Worm (Caenorhabditis elegans) whole organism, L1 larva: Measurements from ENCODE around the gene T04B2.7.

Source experiments
- C04F5.9 ChIP-seq: sonication (generic microtip); optimal IDR thresholded peaks from 2 replicates; lab custom pipeline; 2016; ENCODE audit warnings: missing genetic modification characterization, missing compliant biosample characterization
- C16A3.4 ChIP-seq: fragments of 150-350 bp; optimal IDR thresholded peaks from 2 replicates; lab custom pipeline; 2014; ENCODE audit warnings: missing biosample characterization, missing genetic modification characterization
- C34B4.2 ChIP-seq: sonication (generic microtip); optimal IDR thresholded peaks from 2 replicates; lab custom pipeline; 2017; ENCODE audit warnings: mild to moderate bottlenecking, missing genetic modification characterization, missing compliant biosample characterization
- F16B12.6 ChIP-seq: fragments of 150-350 bp; optimal IDR thresholded peaks from 2 replicates; lab custom pipeline; 2014; ENCODE audit warnings: missing biosample characterization, missing genetic modification characterization
- Y116A8C.19 ChIP-seq: sonication (generic microtip); optimal IDR thresholded peaks from 2 replicates; lab custom pipeline; 2016; ENCODE audit warnings: missing compliant biosample characterization, missing genetic modification characterization, borderline replicate concordance
- aha-1 ChIP-seq: fragments of 150-350 bp; optimal IDR thresholded peaks from 2 replicates; lab custom pipeline; 2014; ENCODE audit warnings: missing biosample characterization, missing genetic modification characterization
- ama-1 ChIP-seq: fragments of 150-350 bp; optimal IDR thresholded peaks from 2 replicates; lab custom pipeline; 2014
- blmp-1 ChIP-seq: fragments of 150-350 bp; optimal IDR thresholded peaks from 2 replicates; lab custom pipeline; 2014; ENCODE audit warnings: missing biosample characterization, missing genetic modification characterization
- ceh-63 ChIP-seq: fragments of 200-800 bp; sonication (Bioruptor generic); optimal IDR thresholded peaks from 2 replicates; lab custom pipeline; 2018; ENCODE audit warnings: mild to moderate bottlenecking, missing genetic modification characterization, missing compliant biosample characterization
- ceh-82 ChIP-seq, 3 experiments: fragments of 150-350 bp in 1 of 3; sonication (generic microtip) in 2 of 3; optimal IDR thresholded peaks; 2 replicates each; lab custom pipeline; 2014 to 2017; ENCODE audit warnings: missing biosample characterization in 3 of 3, missing genetic modification characterization in 3 of 3
- ceh-90 ChIP-seq: sonication (generic microtip); optimal IDR thresholded peaks from 2 replicates; lab custom pipeline; 2016; ENCODE audit warnings: missing genetic modification characterization, missing compliant biosample characterization
- ces-1 ChIP-seq: fragments of 150-350 bp; optimal IDR thresholded peaks from 2 replicates; lab custom pipeline; 2014; ENCODE audit warnings: missing biosample characterization, missing genetic modification reagents, missing genetic modification characterization
- efl-1 ChIP-seq, 4 experiments: fragments of 150-350 bp; optimal IDR thresholded peaks in 3 of 4; peaks in 1 of 4; 1 replicate in 1 of 4; 2 replicates in 3 of 4; lab custom pipeline; 2014; ENCODE audit warnings: missing biosample characterization in 2 of 4, missing genetic modification characterization in 2 of 4, missing genetic modification reagents in 2 of 4
- efl-3 ChIP-seq: fragments of 200-800 bp; sonication (Bioruptor generic); optimal IDR thresholded peaks from 2 replicates; lab custom pipeline; 2018; ENCODE audit warnings: mild to moderate bottlenecking, missing genetic modification characterization, missing compliant biosample characterization
- egl-13 ChIP-seq: sonication (generic microtip); optimal IDR thresholded peaks from 2 replicates; lab custom pipeline; 2016; ENCODE audit warnings: missing genotype, missing genetic modification reagents, missing genetic modification characterization, missing compliant biosample characterization
- elt-2 ChIP-seq: sonication (generic microtip); optimal IDR thresholded peaks from 2 replicates; lab custom pipeline; 2016; ENCODE audit warnings: missing genetic modification characterization, mild to moderate bottlenecking, inconsistent platforms, missing compliant biosample characterization, missing genetic modification reagents
- ets-5 ChIP-seq: fragments of 200-800 bp; sonication (Bioruptor generic); IDR thresholded peaks from 2 replicates; pipeline ENCODE4 v1.3.6; 2022; ENCODE audit warnings: missing genetic modification characterization, missing compliant biosample characterization
- fkh-10 ChIP-seq: sonication (generic microtip); optimal IDR thresholded peaks from 2 replicates; lab custom pipeline; 2017; ENCODE audit warnings: missing biosample characterization, missing genetic modification reagents, missing genetic modification characterization
- fkh-4 ChIP-seq: sonication (generic microtip); optimal IDR thresholded peaks from 2 replicates; lab custom pipeline; 2016; ENCODE audit warnings: missing compliant biosample characterization, missing genetic modification characterization, borderline replicate concordance
- fkh-8 ChIP-seq: sonication (generic microtip); optimal IDR thresholded peaks from 2 replicates; lab custom pipeline; 2016; ENCODE audit warnings: mild to moderate bottlenecking, missing genetic modification characterization, missing compliant biosample characterization
- fos-1 ChIP-seq: fragments of 150-350 bp; optimal IDR thresholded peaks from 2 replicates; lab custom pipeline; 2014; ENCODE audit warnings: missing biosample characterization, missing genetic modification characterization
- hlh-17 ChIP-seq: fragments of 200-800 bp; sonication (Bioruptor generic); optimal IDR thresholded peaks from 2 replicates; lab custom pipeline; 2018; ENCODE audit warnings: missing genetic modification characterization, mild to moderate bottlenecking, missing compliant biosample characterization, moderate library complexity, borderline replicate concordance
- hlh-4 ChIP-seq: sonication (generic microtip); optimal IDR thresholded peaks from 2 replicates; lab custom pipeline; 2016; ENCODE audit warnings: mild to moderate bottlenecking, missing genetic modification characterization, missing compliant biosample characterization
- hpl-2 ChIP-seq: fragments of 150-350 bp; optimal IDR thresholded peaks from 2 replicates; lab custom pipeline; 2014; ENCODE audit warnings: missing biosample characterization, missing genetic modification reagents, missing genetic modification characterization
- irx-1 ChIP-seq: sonication (generic microtip); optimal IDR thresholded peaks from 2 replicates; lab custom pipeline; 2016; ENCODE audit warnings: missing genetic modification characterization, missing compliant biosample characterization
- lin-13 ChIP-seq: fragments of 150-350 bp; optimal IDR thresholded peaks from 2 replicates; lab custom pipeline; 2014; ENCODE audit warnings: missing biosample characterization, missing genetic modification reagents, missing genetic modification characterization
- lin-14 ChIP-seq: fragments of 200-800 bp; sonication (Bioruptor generic); optimal IDR thresholded peaks from 2 replicates; lab custom pipeline; 2018; ENCODE audit warnings: mild to moderate bottlenecking, missing genetic modification characterization, moderate library complexity, missing compliant biosample characterization
- lin-35 ChIP-seq, 2 experiments: fragments of 150-350 bp; optimal IDR thresholded peaks; 2 replicates each; lab custom pipeline; 2014; ENCODE audit warnings: missing biosample characterization in 2 of 2, missing genetic modification characterization in 2 of 2, missing genetic modification reagents in 2 of 2
- lir-3 ChIP-seq: sonication (generic microtip); optimal IDR thresholded peaks from 2 replicates; lab custom pipeline; 2016; ENCODE audit warnings: mild to moderate bottlenecking, missing genetic modification characterization, moderate library complexity, missing compliant biosample characterization; ENCODE audit not compliant: poor library complexity
- lsy-2 ChIP-seq, 2 experiments: fragments of 150-350 bp; optimal IDR thresholded peaks; 2 replicates each; lab custom pipeline; 2014; ENCODE audit warnings: missing biosample characterization in 2 of 2, missing genetic modification characterization in 2 of 2
- mab-9 ChIP-seq: fragments of 200-800 bp; sonication (Bioruptor generic); IDR thresholded peaks from 2 replicates; pipeline ENCODE4 v1.3.6; 2022; ENCODE audit warnings: missing genetic modification reagents, missing genetic modification characterization, missing compliant biosample characterization
- nhr-11 ChIP-seq: fragments of 150-350 bp; optimal IDR thresholded peaks from 2 replicates; lab custom pipeline; 2014; ENCODE audit warnings: missing biosample characterization, missing genetic modification characterization
- nhr-12 ChIP-seq: sonication (generic microtip); optimal IDR thresholded peaks from 2 replicates; lab custom pipeline; 2017; ENCODE audit warnings: missing biosample characterization, missing genetic modification characterization
- nhr-20 ChIP-seq: sonication (generic microtip); optimal IDR thresholded peaks from 2 replicates; lab custom pipeline; 2016; ENCODE audit warnings: mild to moderate bottlenecking, missing genetic modification characterization, missing compliant biosample characterization
- nhr-237 ChIP-seq: fragments of 150-350 bp; optimal IDR thresholded peaks from 2 replicates; lab custom pipeline; 2014; ENCODE audit warnings: missing biosample characterization, missing genetic modification characterization
- nhr-76 ChIP-seq: sonication (generic microtip); optimal IDR thresholded peaks from 2 replicates; lab custom pipeline; 2017; ENCODE audit warnings: missing biosample characterization, missing genetic modification characterization
- nhr-77 ChIP-seq: fragments of 150-350 bp; optimal IDR thresholded peaks from 2 replicates; lab custom pipeline; 2014; ENCODE audit warnings: missing biosample characterization, missing genetic modification characterization
- nhr-84 ChIP-seq: sonication (generic microtip); optimal IDR thresholded peaks from 2 replicates; lab custom pipeline; 2017; ENCODE audit warnings: missing biosample characterization, missing genetic modification characterization
- nhr-85 ChIP-seq: sonication (generic microtip); peaks from one replicate; lab custom pipeline; 2016; ENCODE audit warnings: missing genetic modification characterization, inconsistent platforms, missing compliant biosample characterization
- nhr-90 ChIP-seq: sonication (generic microtip); optimal IDR thresholded peaks from 2 replicates; lab custom pipeline; 2016; ENCODE audit warnings: mild to moderate bottlenecking, missing genetic modification characterization, missing compliant biosample characterization; ENCODE audit not compliant: poor library complexity
- pax-3 ChIP-seq: fragments of 200-800 bp; sonication (Bioruptor generic); optimal IDR thresholded peaks from 2 replicates; lab custom pipeline; 2018; ENCODE audit warnings: mild to moderate bottlenecking, missing genetic modification characterization, moderate library complexity, missing compliant biosample characterization
- rnt-1 ChIP-seq: sonication (generic microtip); optimal IDR thresholded peaks from 2 replicates; lab custom pipeline; 2016; ENCODE audit warnings: mild to moderate bottlenecking, missing genetic modification characterization, moderate library complexity, missing compliant biosample characterization
- snu-23 ChIP-seq: sonication (generic microtip); optimal IDR thresholded peaks from 2 replicates; lab custom pipeline; 2016; ENCODE audit warnings: missing genetic modification characterization, missing compliant biosample characterization
- sptf-1 ChIP-seq: fragments of 150-350 bp; optimal IDR thresholded peaks from 2 replicates; lab custom pipeline; 2014; ENCODE audit warnings: missing biosample characterization, missing genetic modification characterization
- sup-37 ChIP-seq: fragments of 200-800 bp; sonication (Bioruptor generic); optimal IDR thresholded peaks from 2 replicates; lab custom pipeline; 2018; ENCODE audit warnings: mild to moderate bottlenecking, missing genetic modification characterization, missing compliant biosample characterization
- swsn-7 ChIP-seq: sonication (generic microtip); optimal IDR thresholded peaks from 2 replicates; lab custom pipeline; 2016; ENCODE audit warnings: missing genetic modification characterization, missing compliant biosample characterization
- unc-130 ChIP-seq: fragments of 150-350 bp; optimal IDR thresholded peaks from 2 replicates; lab custom pipeline; 2017; ENCODE audit warnings: missing biosample characterization, missing genetic modification characterization, inconsistent platforms
- unc-30 ChIP-seq: sonication (generic microtip); optimal IDR thresholded peaks from 2 replicates; lab custom pipeline; 2017; ENCODE audit warnings: missing biosample characterization, missing genetic modification characterization
- unc-62 ChIP-seq: fragments of 150-350 bp; optimal IDR thresholded peaks from 2 replicates; lab custom pipeline; 2014; ENCODE audit warnings: missing biosample characterization, missing genetic modification reagents, missing genetic modification characterization
- unc-86 ChIP-seq: sonication (generic microtip); optimal IDR thresholded peaks from 2 replicates; lab custom pipeline; 2016; ENCODE audit warnings: missing genetic modification characterization, missing compliant biosample characterization
- xbp-1 ChIP-seq: sonication (generic microtip); optimal IDR thresholded peaks from 2 replicates; lab custom pipeline; 2016; ENCODE audit warnings: missing genetic modification characterization, missing compliant biosample characterization
- zag-1 ChIP-seq: fragments of 150-350 bp; optimal IDR thresholded peaks from 2 replicates; lab custom pipeline; 2014; ENCODE audit warnings: missing biosample characterization, missing genetic modification characterization
- ztf-11 ChIP-seq, 2 experiments: sonication (generic microtip); optimal IDR thresholded peaks; 2 replicates each; lab custom pipeline; 2016 to 2017; ENCODE audit warnings: missing genetic modification characterization in 2 of 2, missing biosample characterization in 1 of 2, missing compliant biosample characterization in 1 of 2
- ztf-4 ChIP-seq: fragments of 150-350 bp; optimal IDR thresholded peaks from 2 replicates; lab custom pipeline; 2014; ENCODE audit warnings: missing biosample characterization, missing genetic modification characterization

T04B2.7 gene

DNA sequence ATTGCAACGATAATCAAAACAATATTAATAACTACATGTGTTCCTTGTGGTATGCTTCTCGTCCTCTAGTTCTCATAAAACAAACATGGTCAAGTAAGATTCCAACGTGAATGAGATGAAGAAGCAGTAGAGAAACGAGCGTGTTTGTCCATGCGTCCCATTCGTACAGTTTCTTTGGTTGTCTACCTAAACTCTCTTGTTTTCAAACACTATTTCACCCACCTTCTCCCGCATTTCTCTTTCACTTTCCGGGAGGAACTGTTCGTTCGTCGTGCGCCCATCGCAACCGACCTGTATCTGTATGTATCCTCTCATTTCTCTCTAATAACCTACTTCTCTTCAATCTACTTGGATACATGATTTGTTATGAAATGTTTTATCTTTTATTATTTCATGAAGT lies 48.3 kb downstream of the T04B2.7 start (continued):
- TF ChIP-seq nhr-84 (tag; lab: Kevin White, UChicago) (no peak), C16A3.4 (no peak), snu-23 (GFP tag; lab: Kevin White, UChicago) (peak; percentile 33), nhr-76 (tag; lab: Kevin White, UChicago) (no peak), Y116A8C.19 (tag; lab: Kevin White, UChicago) (no peak), ztf-4 (tag; lab: Kevin White, UChicago) (no peak), fos-1 (tag; lab: Kevin White, UChicago) (no peak), lir-3 (tag; lab: Kevin White, UChicago) (no peak), lin-13 (GFP tag; lab: Kevin White, UChicago) (no peak), ceh-82 (tag; optimal IDR thresholded peaks at IDR 0.05; lab: Kevin White, UChicago) (no peak), nhr-20 (tag; lab: Kevin White, UChicago) (peak; percentile 5), nhr-11 (no peak), unc-30 (no peak), pax-3 (no peak), hlh-17 (GFP tag; lab: Kevin White, UChicago) (no peak), ceh-63 (no peak), fkh-4 (tag; lab: Kevin White, UChicago) (no peak), xbp-1 (tag; lab: Kevin White, UChicago) (no peak), lin-35 (GFP tag; optimal IDR thresholded peaks at IDR 0.05; lab: Kevin White, UChicago) (peak in 1 of 2 experiments; percentile 10), unc-86 (no peak), zag-1 (tag; lab: Kevin White, UChicago) (no peak), egl-13 (tag; lab: Kevin White, UChicago) (no peak), sptf-1 (no peak), efl-1 (optimal IDR thresholded peaks at IDR 0.05; lab: Kevin White, UChicago) (peak in 1 of 2 experiments; percentile 4), efl-1 (GFP tag; optimal IDR thresholded peaks at IDR 0.05 in 1 of 2; lab: Kevin White, UChicago) (peak in 1 of 2 experiments; percentile 56), aha-1 (tag; lab: Kevin White, UChicago) (no peak), nhr-85 (tag; lab: Kevin White, UChicago) (no peak), efl-3 (no peak), ces-1 (GFP tag; lab: Kevin White, UChicago) (no peak), ama-1 (lab: Kevin White, UChicago) (no peak), rnt-1 (tag; lab: Kevin White, UChicago) (no peak), C04F5.9 (no peak), ets-5 (GFP tag; lab: Robert Waterston, UW) (no peak), irx-1 (tag; lab: Kevin White, UChicago) (no peak), hlh-4 (tag; lab: Kevin White, UChicago) (no peak), ztf-11 (tag; optimal IDR thresholded peaks at IDR 0.05; lab: Kevin White, UChicago) (no peak), unc-130 (tag; lab: Kevin White, UChicago) (no peak), nhr-12 (tag; lab: Kevin White, UChicago) (no peak), fkh-8 (tag; lab: Kevin White, UChicago) (no peak), nhr-237 (no peak), fkh-10 (GFP tag; lab: Kevin White, UChicago) (no peak), sup-37 (GFP tag; lab: Kevin White, UChicago) (no peak), lsy-2 (tag; optimal IDR thresholded peaks at IDR 0.05; lab: Kevin White, UChicago) (peak in 1 of 2 experiments; percentile 51), F16B12.6 (tag; lab: Kevin White, UChicago) (no peak), swsn-7 (tag; lab: Kevin White, UChicago) (no peak), ceh-90 (no peak), mab-9 (GFP tag; lab: Robert Waterston, UW) (no peak), blmp-1 (peak; percentile 99), hpl-2 (GFP tag; lab: Kevin White, UChicago) (no peak), C34B4.2 (tag; lab: Kevin White, UChicago) (no peak), lin-14 (GFP tag; lab: Kevin White, UChicago) (peak; percentile 78), nhr-90 (no peak), elt-2 (no peak), nhr-77 (tag; lab: Kevin White, UChicago) (no peak), unc-62 (GFP tag; lab: Kevin White, UChicago) (no peak)
